Fruit fly (Drosophila melanogaster) whole organism, embryonic: ENCODE results near the gene Tailor.

Experiments used
- C15 ChIP-seq: fragments of 200-800 bp; sonication (Bioruptor generic); IDR thresholded peaks from 3 replicates; pipeline ENCODE4 v1.3.6; 2022; ENCODE audit warnings: missing biosample characterization, missing genetic modification characterization
- CG10147 ChIP-seq: fragments of 200-800 bp; sonication (Bioruptor generic); optimal IDR thresholded peaks from 2 replicates; lab custom pipeline; 2019; ENCODE audit warnings: missing biosample characterization, mild to moderate bottlenecking, missing genetic modification characterization, moderate library complexity
- CG10462 ChIP-seq: fragments of 200-800 bp; sonication (Bioruptor generic); optimal IDR thresholded peaks from 2 replicates; lab custom pipeline; 2016; ENCODE audit warnings: missing biosample characterization, missing genetic modification characterization
- CG15269 ChIP-seq: fragments of 200-800 bp; sonication (Bioruptor generic); optimal IDR thresholded peaks from 2 replicates; lab custom pipeline; 2018; ENCODE audit warnings: missing biosample characterization, mild to moderate bottlenecking, missing genetic modification characterization, moderate library complexity
- CG16779 ChIP-seq: fragments of 200-800 bp; sonication (Bioruptor generic); IDR thresholded peaks from 2 replicates; pipeline ENCODE4 v1.3.6; 2022; ENCODE audit warnings: missing biosample characterization, missing genetic modification characterization
- CG17361 ChIP-seq: fragments of 200-800 bp; sonication (Bioruptor generic); IDR thresholded peaks from 3 replicates; pipeline ENCODE4 v1.3.6; 2022; ENCODE audit warnings: missing biosample characterization, missing genetic modification characterization
- CG2678 ChIP-seq: fragments of 200-800 bp; sonication (Bioruptor generic); optimal IDR thresholded peaks from 3 replicates; lab custom pipeline; 2019; ENCODE audit warnings: missing biosample characterization, mild to moderate bottlenecking, missing genetic modification characterization, moderate library complexity
- CG33213 ChIP-seq: fragments of 200-800 bp; sonication (Bioruptor generic); optimal IDR thresholded peaks from 3 replicates; lab custom pipeline; 2016; ENCODE audit warnings: missing biosample characterization, missing genetic modification characterization
- CG4617 ChIP-seq: fragments of 200-800 bp; sonication (Bioruptor generic); optimal IDR thresholded peaks from 3 replicates; lab custom pipeline; 2016; ENCODE audit warnings: missing biosample characterization, missing genetic modification characterization, borderline replicate concordance
- CG8290 ChIP-seq, 3 experiments: fragments of 200-800 bp; sonication (Bioruptor generic); optimal IDR thresholded peaks; 2 replicates each; lab custom pipeline; 2016 to 2019; ENCODE audit warnings: missing biosample characterization in 3 of 3, missing genetic modification characterization in 3 of 3, mild to moderate bottlenecking in 2 of 3, moderate library complexity in 1 of 3
- CG8388 ChIP-seq: fragments of 200-800 bp; sonication (Bioruptor generic); optimal IDR thresholded peaks from 2 replicates; lab custom pipeline; 2019; ENCODE audit warnings: missing biosample characterization, mild to moderate bottlenecking, missing genetic modification characterization, moderate library complexity
- CG8924 ChIP-seq: fragments of 200-800 bp; optimal IDR thresholded peaks from 3 replicates; lab custom pipeline; 2019; ENCODE audit warnings: missing biosample characterization, mild to moderate bottlenecking, missing genetic modification characterization, moderate library complexity
- CG9609 ChIP-seq: fragments of 200-800 bp; sonication (Bioruptor generic); optimal IDR thresholded peaks from 3 replicates; lab custom pipeline; 2016; ENCODE audit warnings: missing biosample characterization, missing genetic modification characterization
- CG9817 ChIP-seq: fragments of 200-800 bp; sonication (Bioruptor generic); optimal IDR thresholded peaks from 2 replicates; lab custom pipeline; 2018; ENCODE audit warnings: missing biosample characterization, mild to moderate bottlenecking, missing genetic modification characterization, moderate library complexity
- CG9876 ChIP-seq: fragments of 200-800 bp; sonication (Bioruptor generic); optimal IDR thresholded peaks from 2 replicates; lab custom pipeline; 2016; ENCODE audit warnings: missing biosample characterization, missing genetic modification characterization
- D19A ChIP-seq: fragments of 200-800 bp; optimal IDR thresholded peaks from 3 replicates; lab custom pipeline; 2019; ENCODE audit warnings: missing biosample characterization, mild to moderate bottlenecking, missing genetic modification characterization, moderate library complexity
- D19B ChIP-seq: fragments of 200-800 bp; sonication (Bioruptor generic); optimal IDR thresholded peaks from 2 replicates; lab custom pipeline; 2017; ENCODE audit warnings: missing biosample characterization, mild to moderate bottlenecking, missing genetic modification characterization
- Deaf1 ChIP-seq: fragments of 200-800 bp; optimal IDR thresholded peaks from 3 replicates; lab custom pipeline; 2019; ENCODE audit warnings: missing biosample characterization, mild to moderate bottlenecking, missing genetic modification characterization, moderate library complexity
- E2f1 ChIP-seq: fragments of 200-800 bp; sonication (Bioruptor generic); IDR thresholded peaks from 2 replicates; pipeline ENCODE4 v1.3.6; 2022; ENCODE audit warnings: missing biosample characterization, missing genetic modification characterization
- Eip74EF ChIP-seq, 2 experiments: fragments of 200-800 bp in 1 of 2; fragments of >200 bp in 1 of 2; sonication (Bioruptor generic) in 1 of 2; optimal IDR thresholded peaks; 2 replicates each; lab custom pipeline; 2017 to 2019; ENCODE audit warnings: missing biosample characterization in 2 of 2, missing genetic modification characterization in 2 of 2, mild to moderate bottlenecking in 1 of 2, moderate library complexity in 1 of 2
- Hand ChIP-seq: fragments of 200-800 bp; sonication (Bioruptor generic); optimal IDR thresholded peaks from 2 replicates; lab custom pipeline; 2017; ENCODE audit warnings: mild to moderate bottlenecking, missing biosample characterization, missing genetic modification reagents, missing genetic modification characterization
- HmgZ ChIP-seq: fragments of 200-800 bp; sonication (Bioruptor generic); optimal IDR thresholded peaks from 2 replicates; lab custom pipeline; 2018; ENCODE audit warnings: missing biosample characterization, mild to moderate bottlenecking, missing genetic modification characterization
- Max ChIP-seq: fragments of 200-800 bp; sonication (Bioruptor generic); optimal IDR thresholded peaks from 2 replicates; lab custom pipeline; 2016; ENCODE audit warnings: missing biosample characterization, mild to moderate bottlenecking, missing genetic modification characterization
- Pdp1 ChIP-seq, 2 experiments: fragments of 200-800 bp; sonication (Bioruptor generic); optimal IDR thresholded peaks; 3 replicates each; lab custom pipeline; 2016; ENCODE audit warnings: missing biosample characterization in 2 of 2, missing genetic modification characterization in 2 of 2, mild to moderate bottlenecking in 1 of 2, moderate library complexity in 1 of 2
- Rx ChIP-seq: fragments of 200-800 bp; sonication (Bioruptor generic); IDR thresholded peaks from 2 replicates; pipeline ENCODE4 v1.3.6; 2022; ENCODE audit warnings: missing biosample characterization, missing genetic modification characterization
- Sin3A ChIP-seq: fragments of >200 bp; optimal IDR thresholded peaks from 2 replicates; lab custom pipeline; 2018
- Sox100B ChIP-seq: fragments of 200-800 bp; sonication (Bioruptor generic); optimal IDR thresholded peaks from 3 replicates; lab custom pipeline; 2018; ENCODE audit warnings: missing biosample characterization, mild to moderate bottlenecking, missing genetic modification characterization
- Xrp1 ChIP-seq: fragments of 200-800 bp; sonication (Bioruptor generic); IDR thresholded peaks from 2 replicates; pipeline ENCODE4 v1.3.6; 2022; ENCODE audit warnings: missing biosample characterization, missing genetic modification characterization
- br ChIP-seq: fragments of >200 bp; optimal IDR thresholded peaks from 2 replicates; lab custom pipeline; 2017
- ci ChIP-seq: fragments of 200-800 bp; sonication (Bioruptor generic); IDR thresholded peaks from 3 replicates; pipeline ENCODE4 v1.3.6; 2022; ENCODE audit warnings: missing biosample characterization, missing genetic modification characterization
- crp ChIP-seq, 2 experiments: fragments of 200-800 bp; sonication (Bioruptor generic); optimal IDR thresholded peaks; 2 replicates in 1 of 2; 3 replicates in 1 of 2; lab custom pipeline; 2017; ENCODE audit warnings: missing biosample characterization in 2 of 2, missing genetic modification characterization in 2 of 2, mild to moderate bottlenecking in 1 of 2, moderate library complexity in 1 of 2
- dm ChIP-seq: fragments of 200-800 bp; sonication (Bioruptor generic); optimal IDR thresholded peaks from 3 replicates; lab custom pipeline; 2016; ENCODE audit warnings: missing biosample characterization, missing genetic modification characterization
- dmrt99B ChIP-seq: fragments of 200-800 bp; sonication (Bioruptor generic); optimal IDR thresholded peaks from 2 replicates; lab custom pipeline; 2018; ENCODE audit warnings: missing biosample characterization, mild to moderate bottlenecking, missing genetic modification characterization, moderate library complexity
- dpn ChIP-seq, 2 experiments: fragments of 200-800 bp; sonication (Bioruptor generic); optimal IDR thresholded peaks; 3 replicates each; lab custom pipeline; 2016; ENCODE audit warnings: missing biosample characterization in 2 of 2, missing genetic modification characterization in 2 of 2
- ems ChIP-seq: fragments of 200-800 bp; sonication (Bioruptor generic); optimal IDR thresholded peaks from 3 replicates; lab custom pipeline; 2016; ENCODE audit warnings: missing biosample characterization, missing genetic modification characterization
- ewg ChIP-seq: fragments of 200-800 bp; sonication (Bioruptor generic); optimal IDR thresholded peaks from 3 replicates; lab custom pipeline; 2017; ENCODE audit warnings: mild to moderate bottlenecking, missing biosample characterization, missing genetic modification reagents, missing genetic modification characterization
- gcm2 ChIP-seq: fragments of 200-800 bp; sonication (Bioruptor generic); optimal IDR thresholded peaks from 2 replicates; lab custom pipeline; 2016; ENCODE audit warnings: missing biosample characterization, missing genetic modification characterization
- gfzf ChIP-seq: fragments of 200-800 bp; sonication (Bioruptor generic); optimal IDR thresholded peaks from 2 replicates; lab custom pipeline; 2016; ENCODE audit warnings: missing biosample characterization, mild to moderate bottlenecking, missing genetic modification characterization, moderate library complexity
- grn ChIP-seq: fragments of 200-800 bp; sonication (Bioruptor generic); optimal IDR thresholded peaks from 3 replicates; lab custom pipeline; 2017; ENCODE audit warnings: missing biosample characterization, missing genetic modification characterization
- gro ChIP-seq: fragments of 200-800 bp; sonication (Bioruptor generic); optimal IDR thresholded peaks from 2 replicates; lab custom pipeline; 2016; ENCODE audit warnings: missing biosample characterization, missing genetic modification characterization
- insv ChIP-seq, 2 experiments: fragments of 200-800 bp; sonication (Bioruptor generic); optimal IDR thresholded peaks; 3 replicates each; lab custom pipeline; 2016 to 2018; ENCODE audit warnings: missing biosample characterization in 2 of 2, missing genetic modification characterization in 2 of 2
- phol ChIP-seq: fragments of 200-800 bp; sonication (Bioruptor generic); optimal IDR thresholded peaks from 3 replicates; lab custom pipeline; 2018; ENCODE audit warnings: missing biosample characterization, mild to moderate bottlenecking, missing genetic modification characterization, moderate library complexity
- pum ChIP-seq: fragments of 200-800 bp; sonication (Bioruptor generic); optimal IDR thresholded peaks from 2 replicates; lab custom pipeline; 2016; ENCODE audit warnings: missing biosample characterization, missing genetic modification characterization
- sc ChIP-seq, 3 experiments: fragments of >200 bp in 2 of 3; fragments of 200-800 bp in 1 of 3; sonication (Bioruptor generic) in 1 of 3; optimal IDR thresholded peaks; 2 replicates in 2 of 3; 3 replicates in 1 of 3; lab custom pipeline; 2017; ENCODE audit warnings: mild to moderate bottlenecking in 1 of 3, missing biosample characterization in 1 of 3, missing genetic modification characterization in 1 of 3, missing genetic modification reagents in 1 of 3
- sima ChIP-seq: fragments of 200-800 bp; sonication (Bioruptor generic); optimal IDR thresholded peaks from 2 replicates; lab custom pipeline; 2016; ENCODE audit warnings: missing biosample characterization, missing genetic modification characterization
- sug ChIP-seq: fragments of 200-800 bp; optimal IDR thresholded peaks from 2 replicates; lab custom pipeline; 2019; ENCODE audit warnings: missing biosample characterization, mild to moderate bottlenecking, missing genetic modification characterization, moderate library complexity
- tin ChIP-seq: fragments of 200-800 bp; sonication (Bioruptor generic); optimal IDR thresholded peaks from 3 replicates; lab custom pipeline; 2016; ENCODE audit warnings: missing biosample characterization, missing genetic modification characterization
- trem ChIP-seq: fragments of 200-800 bp; optimal IDR thresholded peaks from 3 replicates; lab custom pipeline; 2019; ENCODE audit warnings: missing biosample characterization, mild to moderate bottlenecking, missing genetic modification characterization, moderate library complexity
- vvl ChIP-seq: fragments of 200-800 bp; sonication (Bioruptor generic); IDR thresholded peaks from 2 replicates; pipeline ENCODE4 v1.3.6; 2022; ENCODE audit warnings: missing biosample characterization, missing genetic modification characterization
- zen ChIP-seq: fragments of 200-800 bp; sonication (Bioruptor generic); optimal IDR thresholded peaks from 3 replicates; lab custom pipeline; 2018; ENCODE audit warnings: missing biosample characterization, mild to moderate bottlenecking, missing genetic modification characterization, moderate library complexity

The Tailor gene

dm6 chr3R:7081972-7082371, 3.9 kb downstream of the Tailor start, which contains the start of gene Dpck (continued):
- TF ChIP-seq D19A (tag; lab: Kevin White, UChicago) (no peak), CG16779 (GFP tag; lab: Robert Waterston, UW) (no peak), ewg (GFP tag; lab: Kevin White, UChicago) (no peak), CG17361 (GFP tag; lab: Robert Waterston, UW) (0 out of 3 replicates have a peak, but pooled peaks have one; percentile 30), vvl (GFP tag; lab: Robert Waterston, UW) (0 out of 2 replicates have a peak, but pooled peaks have one; percentile 37), CG10462 (GFP tag; lab: Kevin White, UChicago) (no peak), insv (GFP tag; optimal IDR thresholded peaks at IDR 0.05; lab: Kevin White, UChicago) (peak in 1 of 2 experiments; percentile 16), Pdp1 (GFP tag; optimal IDR thresholded peaks at IDR 0.05; lab: Kevin White, UChicago) (peak in 1 of 2 experiments; percentile 45), gfzf (GFP tag; lab: Kevin White, UChicago) (peak; percentile 73), gro (peak; percentile 32), CG8924 (peak; percentile 34), sug (peak; percentile 47), Deaf1 (tag; lab: Kevin White, UChicago) (no peak), CG10147 (GFP tag; lab: Kevin White, UChicago) (no peak), tin (GFP tag; lab: Kevin White, UChicago) (peak; percentile 10), CG9609 (GFP tag; lab: Kevin White, UChicago) (no peak), trem (tag; lab: Kevin White, UChicago) (peak; percentile 42), dm (GFP tag; lab: Kevin White, UChicago) (peak; percentile 19), dpn (GFP tag; optimal IDR thresholded peaks at IDR 0.05; lab: Kevin White, UChicago) (peak in 1 of 2 experiments; percentile 11), Xrp1 (no peak), HmgZ (tag; lab: Kevin White, UChicago) (peak; percentile 29), CG9817 (no peak), E2f1 (0 out of 2 replicates have a peak, but pooled peaks have one; percentile 10), phol (tag; lab: Kevin White, UChicago) (peak; percentile 41), C15 (GFP tag; lab: Robert Waterston, UW) (no peak), CG33213 (GFP tag; lab: Kevin White, UChicago) (peak; percentile 41), gcm2 (GFP tag; lab: Kevin White, UChicago) (no peak), ci (no peak), D19B (GFP tag; lab: Kevin White, UChicago) (no peak), crp (GFP tag; optimal IDR thresholded peaks at IDR 0.05; lab: Kevin White, UChicago) (no peak), Max (GFP tag; lab: Kevin White, UChicago) (peak; percentile 18), pum (GFP tag; lab: Kevin White, UChicago) (peak; percentile 1), br (lab: Kevin White, UChicago) (no peak), CG8388 (GFP tag; lab: Kevin White, UChicago) (no peak), sima (GFP tag; lab: Kevin White, UChicago) (no peak), Rx (GFP tag; lab: Robert Waterston, UW) (no peak), CG4617 (GFP tag; lab: Kevin White, UChicago) (peak; percentile 64), CG8290 (GFP tag; optimal IDR thresholded peaks at IDR 0.05; lab: Kevin White, UChicago) (peak; percentile 22), CG8290 (tag; optimal IDR thresholded peaks at IDR 0.05; lab: Kevin White, UChicago) (peak; percentile 23 to 54), Sox100B (GFP tag; lab: Kevin White, UChicago) (peak; percentile 21), sc (optimal IDR thresholded peaks at IDR 0.05; lab: Kevin White, UChicago) (no peak), sc (GFP tag; optimal IDR thresholded peaks at IDR 0.05; lab: Kevin White, UChicago) (no peak), CG2678 (tag; lab: Kevin White, UChicago) (peak; percentile 29), CG9876 (GFP tag; lab: Kevin White, UChicago) (no peak), CG15269 (tag; lab: Kevin White, UChicago) (peak; percentile 36), grn (GFP tag; lab: Kevin White, UChicago) (no peak), Eip74EF (GFP tag; optimal IDR thresholded peaks at IDR 0.05; lab: Kevin White, UChicago) (peak in 1 of 2 experiments; percentile 12), Hand (GFP tag; lab: Kevin White, UChicago) (no peak), zen (tag; lab: Kevin White, UChicago) (no peak), dmrt99B (tag; lab: Kevin White, UChicago) (no peak), ems (GFP tag; lab: Kevin White, UChicago) (peak; percentile 38), Sin3A (peak; percentile 8)
